Fruit fly (Drosophila melanogaster): Measurements from ENCODE around the gene CG3386.

The CG3386 gene

dm6 chr3L:700160-700917 lies 18.1 kb upstream of the CG3386 start (continued):
- no peak for TF ChIP-seq NK7.1 (GFP tag; optimal IDR thresholded peaks at IDR 0.05)
- TF ChIP-seq tx (GFP tag; optimal IDR thresholded peaks at IDR 0.05): no peak
- no peak for TF ChIP-seq gfzf (GFP tag; optimal IDR thresholded peaks at IDR 0.05)
- peak; percentile 38; the same call in 1 of the 3 replicates for TF ChIP-seq tgo (GFP tag; IDR thresholded peaks at IDR 0.05)
- TF ChIP-seq HLH54F (GFP tag; optimal IDR thresholded peaks at IDR 0.05): no peak
- TF ChIP-seq CG6854 (GFP tag; optimal IDR thresholded peaks at IDR 0.05): peak; percentile 71
- peak; percentile 66 for TF ChIP-seq phol (tag; optimal IDR thresholded peaks at IDR 0.05)
- TF ChIP-seq Hr51 (GFP tag; optimal IDR thresholded peaks at IDR 0.05): peak; percentile 10 to 83
- no peak for TF ChIP-seq fd102C (GFP tag; optimal IDR thresholded peaks at IDR 0.05)
- TF ChIP-seq pros (GFP tag; optimal IDR thresholded peaks at IDR 0.05): no peak
- peak; percentile 60 for TF ChIP-seq NfI (GFP tag; optimal IDR thresholded peaks at IDR 0.05)
- no peak for TF ChIP-seq mld (GFP tag; IDR thresholded peaks at IDR 0.05; ENCODE audit: partially characterized antibody)
- TF ChIP-seq CG18599 (GFP tag; optimal IDR thresholded peaks at IDR 0.05): peak; percentile 75
- TF ChIP-seq ham (GFP tag; IDR thresholded peaks at IDR 0.05): no peak
- no peak for TF ChIP-seq CG16863 (GFP tag; optimal IDR thresholded peaks at IDR 0.05)
- TF ChIP-seq CG17361 (GFP tag; IDR thresholded peaks at IDR 0.05): peak; percentile 71; the same call in 2 of the 3 replicates
- TF ChIP-seq CG11456 (GFP tag; IDR thresholded peaks at IDR 0.05): no peak
- TF ChIP-seq CG7786 (GFP tag; optimal IDR thresholded peaks at IDR 0.05): no peak
- TF ChIP-seq crc (GFP tag; optimal IDR thresholded peaks at IDR 0.05): peak; percentile 33
- no peak for TF ChIP-seq hth (optimal IDR thresholded peaks at IDR 0.05)
- TF ChIP-seq prd (optimal IDR thresholded peaks at IDR 0.05): no peak
- no peak for TF ChIP-seq prd (GFP tag; IDR thresholded peaks at IDR 0.05)
- TF ChIP-seq mirr (GFP tag; optimal IDR thresholded peaks at IDR 0.05): no peak
- TF ChIP-seq CG1602 (GFP tag; optimal IDR thresholded peaks at IDR 0.05): peak; percentile 9
- TF ChIP-seq CG34224 (GFP tag; IDR thresholded peaks at IDR 0.05; ENCODE audit: partially characterized antibody): no peak
- no peak for TF ChIP-seq exex (tag; optimal IDR thresholded peaks at IDR 0.05)
- TF ChIP-seq CG5180 (GFP tag; optimal IDR thresholded peaks at IDR 0.05): no peak
- no peak for TF ChIP-seq gcm2 (GFP tag; optimal IDR thresholded peaks at IDR 0.05)
- TF ChIP-seq CG10654 (GFP tag; optimal IDR thresholded peaks at IDR 0.05): peak; percentile 24
- TF ChIP-seq CG15479 (GFP tag; optimal IDR thresholded peaks at IDR 0.05): no peak
- no peak for TF ChIP-seq chinmo (GFP tag; IDR thresholded peaks at IDR 0.05; ENCODE audit: partially characterized antibody)
- TF ChIP-seq Hsf (GFP tag; optimal IDR thresholded peaks at IDR 0.05): peak; percentile 62
- TF ChIP-seq Hand (GFP tag; optimal IDR thresholded peaks at IDR 0.05): peak; percentile 67
- peak; percentile 7 for TF ChIP-seq CG4854 (GFP tag; optimal IDR thresholded peaks at IDR 0.05)
- TF ChIP-seq Sry-β (GFP tag; optimal IDR thresholded peaks at IDR 0.05): no peak
- TF ChIP-seq vnd (GFP tag; IDR thresholded peaks at IDR 0.05; ENCODE audit: partially characterized antibody): no peak
- no peak for TF ChIP-seq CG8944 (GFP tag; optimal IDR thresholded peaks at IDR 0.05)
- TF ChIP-seq CG8478 (optimal IDR thresholded peaks at IDR 0.05): no peak
- TF ChIP-seq NFAT (GFP tag; IDR thresholded peaks at IDR 0.05): no peak
- TF ChIP-seq CG6765 (GFP tag; optimal IDR thresholded peaks at IDR 0.05): peak; percentile 25
- TF ChIP-seq ash1 (GFP tag; optimal IDR thresholded peaks at IDR 0.05): no peak
- TF ChIP-seq salm (tag; optimal IDR thresholded peaks at IDR 0.05): peak; percentile 41
- no peak for TF ChIP-seq inv (GFP tag; IDR thresholded peaks at IDR 0.05; ENCODE audit: partially characterized antibody)
- TF ChIP-seq nerfin-2 (GFP tag; IDR thresholded peaks at IDR 0.05; ENCODE audit: partially characterized antibody): no peak
- no peak for TF ChIP-seq insv (GFP tag; optimal IDR thresholded peaks at IDR 0.05)
- TF ChIP-seq luna (GFP tag; optimal IDR thresholded peaks at IDR 0.05): no peak
- no peak for TF ChIP-seq CG30431 (GFP tag; optimal IDR thresholded peaks at IDR 0.05)
- peak; percentile 57; the same call in 1 of the 2 replicates for TF ChIP-seq Atf6 (GFP tag; IDR thresholded peaks at IDR 0.05)
- no peak for TF ChIP-seq mam (GFP tag; optimal IDR thresholded peaks at IDR 0.05)
